Fruit fly (Drosophila melanogaster): ENCODE results near the gene nsl1.

- no peak for TF ChIP-seq CTCF (optimal IDR thresholded peaks at IDR 0.05)
- TF ChIP-seq CG8478 (optimal IDR thresholded peaks at IDR 0.05): no peak
Measured at dm6 chr3R:15804678-15805077, 11.1 kb downstream of the nsl1 start.
